Worm (Caenorhabditis elegans): ENCODE data around the gene F11D5.5.

DNA sequence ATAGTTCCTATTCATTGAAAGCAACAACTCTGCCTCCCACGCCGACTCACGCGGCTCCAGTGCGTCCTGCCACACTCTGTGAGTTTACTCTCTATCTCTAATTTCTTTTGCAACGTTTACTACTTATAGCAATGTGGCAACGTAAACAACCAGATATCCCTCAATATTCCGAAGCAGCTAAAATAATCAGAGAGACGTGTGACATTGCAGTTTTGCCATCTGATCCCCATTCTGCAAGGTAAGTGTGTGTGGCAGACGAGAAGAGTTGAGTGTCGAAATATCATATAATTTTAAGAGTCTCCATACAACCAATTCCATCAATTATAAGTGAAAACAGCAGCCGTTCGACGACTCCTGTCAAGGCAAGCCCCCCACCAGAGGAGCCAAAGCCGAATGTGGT, 38.0 kb downstream of the F11D5.5 start:
- TF ChIP-seq nhr-12 (tag; optimal IDR thresholded peaks at IDR 0.05) (no peak), M03D4.4 (tag; optimal IDR thresholded peaks at IDR 0.05) (no peak), pha-4 (tag; optimal IDR thresholded peaks at IDR 0.05) (no peak), blmp-1 (tag; optimal IDR thresholded peaks at IDR 0.05) (no peak), elt-3 (tag; optimal IDR thresholded peaks at IDR 0.05) (no peak), lin-13 (tag; optimal IDR thresholded peaks at IDR 0.05) (no peak), snpc-4 (tag; optimal IDR thresholded peaks at IDR 0.05) (no peak), ztf-11 (tag; optimal IDR thresholded peaks at IDR 0.05) (no peak), unc-62 (GFP tag; optimal IDR thresholded peaks at IDR 0.05) (no peak)

Data from whole organism, mixed stage, embryonic.